Worm (Caenorhabditis elegans) whole organism, young adult: ENCODE data around the gene F27B3.8.
A peak's percentile ranks its signal among the peaks of the same experiment; 100 is the strongest.

Source experiments
- B0019.2 ChIP-seq: fragments of 200-800 bp; sonication (Bioruptor generic); conservative IDR thresholded peaks from 2 replicates; pipeline ENCODE4 v1.3.6; 2022; ENCODE audit warnings: missing genetic modification reagents, missing genetic modification characterization, missing compliant biosample characterization
- C06A6.2 ChIP-seq: fragments of 200-800 bp; sonication (Bioruptor generic); conservative IDR thresholded peaks from 2 replicates; pipeline ENCODE4 v1.3.6; 2022; ENCODE audit warnings: missing genetic modification characterization, missing compliant biosample characterization
- F22D6.2 ChIP-seq: sonication (generic microtip); optimal IDR thresholded peaks from 2 replicates; lab custom pipeline; 2016; ENCODE audit warnings: mild to moderate bottlenecking, missing genetic modification characterization, missing compliant biosample characterization
- F33H1.4 ChIP-seq: fragments of 200-800 bp; sonication (Bioruptor generic); IDR thresholded peaks from 2 replicates; pipeline ENCODE4 v1.3.6; 2022; ENCODE audit warnings: missing genetic modification reagents, missing genetic modification characterization, missing compliant biosample characterization
- F57C9.4 ChIP-seq: sonication (generic microtip); optimal IDR thresholded peaks from 2 replicates; lab custom pipeline; 2017; ENCODE audit warnings: mild to moderate bottlenecking, missing genetic modification characterization, missing compliant biosample characterization
- K12H6.12 ChIP-seq: fragments of 200-800 bp; sonication (Bioruptor generic); optimal IDR thresholded peaks from 2 replicates; lab custom pipeline; 2018; ENCODE audit warnings: mild to moderate bottlenecking, missing genetic modification characterization, missing compliant biosample characterization
- Y53G8AR.9 ChIP-seq: fragments of 200-800 bp; sonication (Bioruptor generic); conservative IDR thresholded peaks from 2 replicates; pipeline ENCODE4 v1.3.6; 2022; ENCODE audit warnings: missing genetic modification reagents, missing genetic modification characterization, missing compliant biosample characterization
- Y67H2A.10 ChIP-seq: fragments of 200-800 bp; sonication (Bioruptor generic); conservative IDR thresholded peaks from 2 replicates; pipeline ENCODE4 v1.3.6; 2022; ENCODE audit warnings: missing genetic modification reagents, missing genetic modification characterization, missing compliant biosample characterization
- athp-1 ChIP-seq: sonication (generic microtip); optimal IDR thresholded peaks from 2 replicates; lab custom pipeline; 2017; ENCODE audit warnings: mild to moderate bottlenecking, missing genetic modification characterization, missing compliant biosample characterization
- bed-1 ChIP-seq: fragments of 200-800 bp; sonication (Bioruptor generic); IDR thresholded peaks from 2 replicates; pipeline ENCODE4 v1.3.6; 2022; ENCODE audit warnings: missing genetic modification reagents, missing genetic modification characterization, missing compliant biosample characterization
- cebp-1 ChIP-seq, 2 experiments: fragments of 200-800 bp in 1 of 2; sonication (Bioruptor generic) in 1 of 2; sonication (generic microtip) in 1 of 2; IDR thresholded peaks in 1 of 2; optimal IDR thresholded peaks in 1 of 2; 2 replicates each; pipeline versions ENCODE4 v1.3.6 to Lab custom; 2017 to 2022; ENCODE audit warnings: missing compliant biosample characterization in 2 of 2, missing genetic modification characterization in 2 of 2, mild to moderate bottlenecking in 1 of 2, missing genetic modification reagents in 1 of 2, moderate library complexity in 1 of 2
- ceh-27 ChIP-seq: fragments of 200-800 bp; sonication (Bioruptor generic); optimal IDR thresholded peaks from 2 replicates; lab custom pipeline; 2018; ENCODE audit warnings: mild to moderate bottlenecking, missing genetic modification characterization, moderate library complexity, missing compliant biosample characterization
- efl-1 ChIP-seq: fragments of 150-350 bp; optimal IDR thresholded peaks from 2 replicates; lab custom pipeline; 2014; ENCODE audit warnings: missing biosample characterization, missing genetic modification reagents, missing genetic modification characterization
- egl-44 ChIP-seq: fragments of 200-800 bp; sonication (Bioruptor generic); IDR thresholded peaks from 2 replicates; pipeline ENCODE4 v1.3.6; 2022; ENCODE audit warnings: missing genetic modification reagents, missing genetic modification characterization, missing compliant biosample characterization
- ekl-4 ChIP-seq: fragments of 200-800 bp; sonication (Bioruptor generic); IDR thresholded peaks from 2 replicates; pipeline ENCODE4 v1.3.6; 2022; ENCODE audit warnings: missing genetic modification reagents, missing genetic modification characterization, missing compliant biosample characterization
- fkh-3 ChIP-seq: sonication (generic microtip); optimal IDR thresholded peaks from 2 replicates; lab custom pipeline; 2016; ENCODE audit warnings: mild to moderate bottlenecking, missing genetic modification characterization, missing compliant biosample characterization
- hrde-1 ChIP-seq: sonication (generic microtip); optimal IDR thresholded peaks from 2 replicates; lab custom pipeline; 2016; ENCODE audit warnings: missing genetic modification characterization, mild to moderate bottlenecking, missing compliant biosample characterization, moderate library complexity, missing genotype, missing genetic modification reagents, borderline replicate concordance
- hsf-1 ChIP-seq: fragments of 200-800 bp; sonication (Bioruptor generic); IDR thresholded peaks from 2 replicates; pipeline ENCODE4 v1.3.6; 2022; ENCODE audit warnings: missing genetic modification reagents, missing genetic modification characterization, missing compliant biosample characterization
- lin-26 ChIP-seq: fragments of 200-800 bp; sonication (Bioruptor generic); IDR thresholded peaks from 2 replicates; pipeline ENCODE4 v1.3.6; 2022; ENCODE audit warnings: missing genetic modification reagents, missing genetic modification characterization, missing compliant biosample characterization
- lin-35 ChIP-seq, 3 experiments: fragments of 150-350 bp in 2 of 3; sonication (generic microtip) in 1 of 3; optimal IDR thresholded peaks; 2 replicates each; lab custom pipeline; 2014 to 2018; ENCODE audit warnings: missing biosample characterization in 3 of 3, missing genetic modification characterization in 3 of 3, missing genetic modification reagents in 3 of 3
- lin-40 ChIP-seq: sonication (generic microtip); optimal IDR thresholded peaks from 2 replicates; lab custom pipeline; 2016; ENCODE audit warnings: missing genetic modification characterization, mild to moderate bottlenecking, missing compliant biosample characterization, missing genotype, missing genetic modification reagents
- lir-1 ChIP-seq: fragments of 200-800 bp; sonication (Bioruptor generic); conservative IDR thresholded peaks from 2 replicates; pipeline ENCODE4 v1.3.6; 2022; ENCODE audit warnings: missing genetic modification reagents, missing genetic modification characterization, missing compliant biosample characterization
- madf-3 ChIP-seq: fragments of 200-800 bp; sonication (Bioruptor generic); IDR thresholded peaks from 2 replicates; pipeline ENCODE4 v1.3.6; 2022; ENCODE audit warnings: missing genetic modification reagents, missing genetic modification characterization, missing compliant biosample characterization
- madf-8 ChIP-seq: fragments of 200-800 bp; sonication (Bioruptor generic); conservative IDR thresholded peaks from 2 replicates; pipeline ENCODE4 v1.3.6; 2022; ENCODE audit warnings: missing genetic modification reagents, missing genetic modification characterization, missing compliant biosample characterization
- mcd-1 ChIP-seq: fragments of 200-800 bp; sonication (Bioruptor generic); IDR thresholded peaks from 2 replicates; pipeline ENCODE4 v1.3.6; 2022; ENCODE audit warnings: missing genetic modification reagents, missing genetic modification characterization, missing compliant biosample characterization
- mes-4 ChIP-seq: sonication (generic microtip); optimal IDR thresholded peaks from 2 replicates; lab custom pipeline; 2016; ENCODE audit warnings: missing genotype, missing genetic modification characterization, missing compliant biosample characterization
- nfyb-1 ChIP-seq: fragments of 200-800 bp; sonication (Bioruptor generic); IDR thresholded peaks from 2 replicates; pipeline ENCODE4 v1.3.6; 2022; ENCODE audit warnings: missing genetic modification reagents, missing genetic modification characterization, missing compliant biosample characterization
- nhr-80 ChIP-seq: sonication (generic microtip); optimal IDR thresholded peaks from 2 replicates; lab custom pipeline; 2016; ENCODE audit warnings: missing genetic modification characterization, missing compliant biosample characterization
- pbrm-1 ChIP-seq: fragments of 200-800 bp; sonication (Bioruptor generic); IDR thresholded peaks from 2 replicates; pipeline ENCODE4 v1.3.6; 2022; ENCODE audit warnings: missing genetic modification reagents, missing genetic modification characterization, missing compliant biosample characterization
- rcor-1 ChIP-seq: fragments of 200-800 bp; sonication (Bioruptor generic); IDR thresholded peaks from 2 replicates; pipeline ENCODE4 v1.3.6; 2022; ENCODE audit warnings: missing genetic modification reagents, missing genetic modification characterization, missing compliant biosample characterization
- sea-2 ChIP-seq: fragments of 200-800 bp; sonication (Bioruptor generic); IDR thresholded peaks from 2 replicates; pipeline ENCODE4 v1.3.6; 2022; ENCODE audit warnings: missing genetic modification characterization, missing compliant biosample characterization
- snpc-1.3 ChIP-seq: sonication (generic microtip); optimal IDR thresholded peaks from 2 replicates; lab custom pipeline; 2017; ENCODE audit warnings: missing genetic modification characterization, mild to moderate bottlenecking, missing compliant biosample characterization, antibody characterized with exemption, moderate library complexity, missing genotype, missing genetic modification reagents; ENCODE audit not compliant: insufficient read depth
- somi-1 ChIP-seq: fragments of 200-800 bp; sonication (Bioruptor generic); optimal IDR thresholded peaks from 2 replicates; lab custom pipeline; 2018; ENCODE audit warnings: mild to moderate bottlenecking, missing genetic modification characterization, missing compliant biosample characterization
- tbx-9 ChIP-seq: sonication (generic microtip); optimal IDR thresholded peaks from 2 replicates; lab custom pipeline; 2016; ENCODE audit warnings: borderline replicate concordance, missing genetic modification characterization, inconsistent platforms, missing compliant biosample characterization
- xnd-1 ChIP-seq: sonication (generic microtip); optimal IDR thresholded peaks from 2 replicates; lab custom pipeline; 2016; ENCODE audit warnings: missing genotype, missing genetic modification reagents, missing genetic modification characterization, missing compliant biosample characterization
- ztf-25 ChIP-seq: fragments of 200-800 bp; sonication (Bioruptor generic); IDR thresholded peaks from 2 replicates; pipeline ENCODE4 v1.3.6; 2022; ENCODE audit warnings: missing genetic modification reagents, missing genetic modification characterization, missing compliant biosample characterization
- ztf-28 ChIP-seq: fragments of 200-800 bp; sonication (Bioruptor generic); IDR thresholded peaks from 2 replicates; pipeline ENCODE4 v1.3.6; 2022; ENCODE audit warnings: missing genetic modification reagents, missing genetic modification characterization, missing compliant biosample characterization

F27B3.8 gene

DNA sequence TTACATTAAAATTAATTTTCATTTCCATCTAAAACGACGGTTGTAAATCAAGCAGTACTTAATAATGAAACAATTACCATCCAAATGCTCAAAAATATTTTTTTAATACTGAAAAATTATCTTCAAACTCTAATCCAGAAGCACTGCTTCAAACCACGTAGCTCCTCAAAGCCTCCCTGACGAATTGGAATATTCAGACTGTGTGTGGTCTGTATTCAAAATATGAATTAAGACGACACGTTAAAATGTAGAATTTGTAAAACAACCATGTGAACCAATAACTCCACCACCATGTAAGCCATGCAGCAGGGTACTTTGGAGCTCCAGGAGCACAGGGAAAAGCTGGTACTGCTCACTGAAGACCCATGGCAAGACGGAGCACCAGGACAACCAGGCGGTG, at the start of gene F27B3.8:
F27B3.8 (plus strand) TSS at position 301 of the 400 bp plus-strand sequence.
- TF ChIP-seq B0019.2 (GFP tag; lab: Robert Waterston, UW) (no peak), lin-26 (no peak), tbx-9 (tag; lab: Kevin White, UChicago) (no peak), ekl-4 (GFP tag; lab: Robert Waterston, UW) (no peak), hsf-1 (GFP tag; lab: Robert Waterston, UW) (no peak)

DNA sequence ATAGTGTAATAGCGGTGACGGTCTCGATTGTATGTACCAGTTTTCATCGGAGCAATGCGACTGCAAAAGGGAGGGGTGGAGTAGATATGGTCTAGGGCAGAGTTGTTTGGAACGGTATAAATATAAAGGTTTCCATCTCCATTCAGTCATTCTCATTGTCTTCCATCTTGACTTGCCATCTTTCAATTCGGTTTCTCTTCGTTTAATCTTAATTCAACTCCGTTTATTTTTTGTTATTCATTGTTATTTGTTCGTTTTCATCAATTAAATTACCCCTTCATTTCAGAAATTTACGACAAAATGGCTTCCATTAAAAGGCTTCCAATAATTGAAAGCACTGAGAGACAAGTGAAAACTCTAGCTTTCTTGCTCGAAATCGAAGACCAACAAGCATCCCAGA, 48.4 kb upstream of the F27B3.8 start, which contains the start of gene C09E7.11:
C09E7.11 (plus strand) TSS at position 301 of the 400 bp plus-strand sequence.
- no peak for TF ChIP-seq bed-1

DNA sequence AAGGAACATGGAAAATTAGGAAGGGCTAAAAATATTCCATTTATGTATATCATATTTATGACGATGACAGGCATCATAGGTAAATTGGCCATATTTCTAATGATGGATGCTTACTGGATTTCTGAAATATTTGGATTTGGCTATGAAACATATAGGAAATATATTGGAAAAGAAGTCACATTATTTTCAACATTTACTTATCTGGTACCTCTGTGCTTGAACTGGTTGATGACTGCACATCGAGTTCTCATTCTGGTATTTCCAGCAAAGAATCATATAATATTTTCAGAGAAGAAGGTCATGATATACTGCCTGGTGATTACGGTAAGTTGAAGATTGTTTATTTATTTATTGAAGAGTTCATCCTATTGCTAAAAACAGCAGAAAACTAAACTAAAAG, 46.9 kb upstream of the F27B3.8 start, which contains the start of gene srxa-5:
srxa-5 (plus strand) TSS at position 301 of the 400 bp plus-strand sequence.
- TF ChIP-seq mes-4 (no peak), F57C9.4 (tag; lab: Kevin White, UChicago) (no peak), snpc-1.3 (tag; lab: Kevin White, UChicago) (no peak), lin-40 (no peak)

DNA sequence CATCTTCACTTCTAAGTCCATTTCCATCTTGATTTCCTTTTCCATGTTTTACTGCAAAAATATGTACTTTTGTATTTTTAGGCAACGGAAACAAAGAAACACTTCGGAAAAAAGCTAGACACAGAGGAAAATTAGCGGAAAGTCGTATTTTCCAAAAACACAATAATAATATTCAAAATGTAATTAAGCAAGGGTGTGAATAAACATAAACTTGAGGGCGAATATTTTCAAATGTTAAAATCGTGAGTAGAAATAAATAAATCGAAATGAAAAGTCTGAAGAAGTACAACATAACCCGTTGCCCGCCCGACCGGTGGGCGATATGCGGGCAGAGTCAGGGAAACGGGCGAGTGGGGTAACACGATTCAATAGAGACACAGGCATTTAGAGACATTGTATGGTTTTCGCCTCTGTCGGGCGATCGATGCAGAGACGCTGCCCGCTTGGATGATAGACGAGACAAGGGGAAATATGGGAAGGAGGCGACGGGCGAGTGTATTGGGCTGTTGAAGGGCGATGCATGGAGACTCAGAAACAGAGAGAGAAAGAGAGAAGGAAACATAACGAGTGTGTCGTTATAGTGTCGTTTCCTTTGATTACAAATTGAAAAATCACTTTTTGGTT, 42.4 kb upstream of the F27B3.8 start, which contains the start of gene C09E7.4:
C09E7.4 (minus strand) TSS at position 51 of the 624 bp plus-strand sequence.
- no peak for TF ChIP-seq fkh-3 (tag; lab: Kevin White, UChicago)
- 0 out of 2 replicates have a peak, but pooled peaks have one; percentile 11 for TF ChIP-seq ztf-25 (GFP tag; lab: Robert Waterston, UW)
- peak; percentile 18 for TF ChIP-seq K12H6.12

DNA sequence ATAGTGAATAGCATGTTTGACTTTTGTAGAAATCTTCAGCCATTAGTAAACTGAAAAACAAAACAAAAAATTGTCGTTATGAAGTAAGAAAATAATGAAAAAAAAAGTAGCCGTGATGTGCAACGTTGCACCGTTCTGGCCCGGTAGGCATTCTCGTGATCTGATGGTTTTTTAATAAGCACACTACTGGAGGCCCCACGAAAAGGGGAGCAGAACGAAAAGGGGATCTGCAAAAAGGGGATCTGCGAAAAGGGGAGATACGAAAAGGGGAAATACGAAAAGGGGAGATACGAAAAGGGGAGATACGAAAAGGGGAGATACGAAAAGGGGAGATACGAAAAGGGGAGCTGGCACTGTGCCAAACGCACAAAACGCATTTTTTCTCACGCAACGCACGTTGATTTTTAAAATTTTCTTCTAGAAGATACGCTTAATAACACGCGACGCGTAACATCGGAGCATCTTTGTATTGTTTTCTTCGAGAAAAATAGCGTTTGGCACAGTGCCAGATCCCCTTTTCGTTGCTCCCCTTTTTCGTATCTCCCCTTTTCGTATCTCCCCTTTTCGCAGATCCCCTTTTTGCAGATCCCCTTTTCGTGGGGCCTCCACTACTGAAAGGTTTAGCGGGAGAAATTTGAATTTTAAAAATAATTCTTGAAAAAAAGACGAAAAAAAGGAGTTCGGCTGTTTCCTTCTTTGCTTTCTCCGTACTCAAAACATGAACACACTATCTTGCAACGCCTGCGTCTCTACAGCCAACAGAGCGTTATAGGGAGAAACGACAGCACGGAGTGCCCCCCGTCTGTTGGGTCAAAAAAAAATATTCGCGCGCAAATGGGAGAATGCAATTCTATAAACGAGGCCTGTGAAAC, 28.1 kb upstream of the F27B3.8 start, which contains the start of gene C09E7.7:
C09E7.7 (minus strand) TSS at position 57 of the 872 bp plus-strand sequence.
- TF ChIP-seq madf-3 (GFP tag; lab: Robert Waterston, UW) (0 out of 2 replicates have a peak, but pooled peaks have one; percentile 26), hsf-1 (GFP tag; lab: Robert Waterston, UW) (peak; percentile 42; the same call in 1 of the 2 replicates), hrde-1 (tag; lab: Kevin White, UChicago) (peak; percentile 25), ztf-28 (GFP tag; lab: Robert Waterston, UW) (peak; percentile 75; the same call in 1 of the 2 replicates), rcor-1 (GFP tag; lab: Robert Waterston, UW) (peak; percentile 85), lin-35 (GFP tag; optimal IDR thresholded peaks at IDR 0.05; lab: Kevin White, UChicago) (peak in 1 of 3 experiments; percentile 64), cebp-1 (GFP tag; IDR thresholded peaks at IDR 0.05; lab: Robert Waterston, UW) (peak; percentile 60), cebp-1 (tag; optimal IDR thresholded peaks at IDR 0.05; lab: Kevin White, UChicago) (peak; percentile 61), K12H6.12 (peak; percentile 55), somi-1 (GFP tag; lab: Kevin White, UChicago) (peak; percentile 63), athp-1 (tag; lab: Kevin White, UChicago) (peak; percentile 18), nhr-80 (tag; lab: Kevin White, UChicago) (peak; percentile 39), F22D6.2 (tag; lab: Kevin White, UChicago) (peak; percentile 44), mcd-1 (GFP tag; lab: Robert Waterston, UW) (peak; percentile 79), nfyb-1 (peak; percentile 74), efl-1 (GFP tag; lab: Kevin White, UChicago) (peak; percentile 90), pbrm-1 (GFP tag; lab: Robert Waterston, UW) (peak; percentile 70; the same call in 1 of the 2 replicates), ceh-27 (GFP tag; lab: Kevin White, UChicago) (peak; percentile 55), egl-44 (GFP tag; lab: Robert Waterston, UW) (peak; percentile 68; the same call in 1 of the 2 replicates), C06A6.2 (GFP tag; lab: Robert Waterston, UW) (0 out of 2 replicates have a peak, but pooled peaks have one; percentile 46), xnd-1 (tag; lab: Kevin White, UChicago) (peak; percentile 70), F33H1.4 (peak; percentile 63), sea-2 (GFP tag; lab: Robert Waterston, UW) (peak; percentile 71; the same call in 1 of the 2 replicates), lir-1 (GFP tag; lab: Robert Waterston, UW) (peak; percentile 15; the same call in 1 of the 2 replicates), Y67H2A.10 (GFP tag; lab: Robert Waterston, UW) (peak; percentile 65), madf-8 (GFP tag; lab: Robert Waterston, UW) (peak; percentile 79), Y53G8AR.9 (GFP tag; lab: Robert Waterston, UW) (peak; percentile 83)
